Worm (Caenorhabditis elegans): ENCODE results near the gene let-653.

DNA sequence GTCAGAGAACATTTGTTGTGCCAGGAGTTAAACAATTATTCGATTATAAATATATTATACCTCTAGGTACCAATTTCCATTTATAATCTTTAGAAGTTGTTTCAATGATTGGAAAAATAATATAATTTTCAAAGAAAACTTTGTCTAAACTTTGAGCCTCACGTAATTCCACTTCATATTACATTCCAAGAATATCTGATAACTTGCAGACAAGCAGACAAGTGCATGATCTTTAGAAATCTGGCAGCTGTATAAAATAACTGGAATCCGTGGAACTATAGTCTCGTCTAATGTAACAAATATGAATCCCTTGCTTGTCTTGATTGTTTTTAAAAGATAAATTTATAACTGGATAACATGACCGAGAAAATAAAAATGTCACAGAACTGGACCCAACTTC is 7.1 kb downstream of the let-653 start:
- TF ChIP-seq elt-3 (tag; optimal IDR thresholded peaks at IDR 0.05) = no peak
- TF ChIP-seq lin-13 (tag; optimal IDR thresholded peaks at IDR 0.05) = no peak
- no peak for TF ChIP-seq zip-8 (tag; optimal IDR thresholded peaks at IDR 0.05)
- no peak for TF ChIP-seq mep-1 (tag; optimal IDR thresholded peaks at IDR 0.05)
